Fruit fly (Drosophila melanogaster) whole organism, embryonic: ENCODE results near the gene Arfip.
A peak's percentile ranks its signal among the peaks of the same experiment; 100 is the strongest.

Source experiments
- Antp ChIP-seq: fragments of 200-800 bp; sonication (Bioruptor generic); optimal IDR thresholded peaks from 3 replicates; lab custom pipeline; 2016; ENCODE audit warnings: missing biosample characterization, missing genetic modification characterization
- Awh ChIP-seq: fragments of 200-800 bp; sonication (Bioruptor generic); IDR thresholded peaks from 2 replicates; pipeline ENCODE4, ENCODE4 v1.3.6; 2022; ENCODE audit warnings: missing biosample characterization, missing genetic modification characterization
- B-H1 ChIP-seq: fragments of 200-800 bp; sonication (Bioruptor generic); IDR thresholded peaks from 3 replicates; pipeline ENCODE4 v1.3.6; 2022; ENCODE audit warnings: missing biosample characterization, missing genetic modification characterization
- CG12071 ChIP-seq: fragments of 200-800 bp; sonication (Bioruptor generic); optimal IDR thresholded peaks from 3 replicates; lab custom pipeline; 2018; ENCODE audit warnings: missing biosample characterization, mild to moderate bottlenecking, missing genetic modification characterization
- CG12104 ChIP-seq: fragments of 200-800 bp; sonication (Bioruptor generic); optimal IDR thresholded peaks from 3 replicates; lab custom pipeline; 2016; ENCODE audit warnings: missing biosample characterization, missing genetic modification characterization
- CG12744 ChIP-seq: fragments of 200-800 bp; sonication (Bioruptor generic); optimal IDR thresholded peaks from 2 replicates; lab custom pipeline; 2016; ENCODE audit warnings: missing biosample characterization, missing genetic modification characterization
- CG18599 ChIP-seq: fragments of 200-800 bp; sonication (Bioruptor generic); optimal IDR thresholded peaks from 3 replicates; lab custom pipeline; 2017; ENCODE audit warnings: missing biosample characterization, missing genetic modification characterization, mild to moderate bottlenecking, moderate library complexity, missing genetic modification reagents
- CG2120 ChIP-seq: fragments of 200-800 bp; sonication (Bioruptor generic); optimal IDR thresholded peaks from 3 replicates; lab custom pipeline; 2016; ENCODE audit warnings: missing biosample characterization, missing genetic modification characterization
- CG2202 ChIP-seq: fragments of 200-800 bp; sonication (Bioruptor generic); optimal IDR thresholded peaks from 2 replicates; lab custom pipeline; 2018; ENCODE audit warnings: missing biosample characterization, mild to moderate bottlenecking, missing genetic modification characterization
- CG30403 ChIP-seq: fragments of 200-800 bp; sonication (Bioruptor generic); optimal IDR thresholded peaks from 3 replicates; lab custom pipeline; 2016; ENCODE audit warnings: missing biosample characterization, missing genetic modification characterization
- CG31365 ChIP-seq: fragments of 200-800 bp; sonication (Bioruptor generic); optimal IDR thresholded peaks from 2 replicates; lab custom pipeline; 2018; ENCODE audit warnings: missing biosample characterization, mild to moderate bottlenecking, missing genetic modification characterization
- CG4730 ChIP-seq: fragments of 200-800 bp; sonication (Bioruptor generic); IDR thresholded peaks from 2 replicates; pipeline ENCODE4 v1.3.6; 2022; ENCODE audit warnings: missing biosample characterization, missing genetic modification characterization
- CG4854 ChIP-seq: fragments of 200-800 bp; sonication (Bioruptor generic); optimal IDR thresholded peaks from 2 replicates; lab custom pipeline; 2016; ENCODE audit warnings: missing biosample characterization, missing genetic modification characterization, inconsistent platforms
- CG5180 ChIP-seq: fragments of 200-800 bp; sonication (Bioruptor generic); optimal IDR thresholded peaks from 3 replicates; lab custom pipeline; 2017; ENCODE audit warnings: missing biosample characterization, missing genetic modification characterization, mild to moderate bottlenecking, moderate library complexity, missing genetic modification reagents
- CG5245 ChIP-seq: fragments of 200-800 bp; sonication (Bioruptor generic); optimal IDR thresholded peaks from 3 replicates; lab custom pipeline; 2016; ENCODE audit warnings: missing biosample characterization, missing genetic modification characterization
- CG7786 ChIP-seq: fragments of 200-800 bp; sonication (Bioruptor generic); optimal IDR thresholded peaks from 2 replicates; lab custom pipeline; 2016; ENCODE audit warnings: missing biosample characterization, missing genetic modification characterization
- CG7987 ChIP-seq: fragments of 200-800 bp; sonication (Bioruptor generic); optimal IDR thresholded peaks from 2 replicates; lab custom pipeline; 2018; ENCODE audit warnings: missing biosample characterization, mild to moderate bottlenecking, missing genetic modification characterization, moderate library complexity
- CG8478 ChIP-seq: fragments of >200 bp; optimal IDR thresholded peaks from 2 replicates; lab custom pipeline; 2018
- Chrac-16 ChIP-seq: fragments of 200-800 bp; sonication (Bioruptor generic); optimal IDR thresholded peaks from 3 replicates; lab custom pipeline; 2016; ENCODE audit warnings: missing biosample characterization, missing genetic modification characterization
- Hmr ChIP-seq: fragments of 200-800 bp; sonication (Bioruptor generic); optimal IDR thresholded peaks from 3 replicates; lab custom pipeline; 2017; ENCODE audit warnings: mild to moderate bottlenecking, missing biosample characterization, missing genetic modification reagents, missing genetic modification characterization
- Hr3 ChIP-seq: fragments of 200-800 bp; sonication (Bioruptor generic); optimal IDR thresholded peaks from 3 replicates; lab custom pipeline; 2016; ENCODE audit warnings: missing biosample characterization, missing genetic modification characterization
- Hsf ChIP-seq: fragments of 200-800 bp; sonication (Bioruptor generic); optimal IDR thresholded peaks from 3 replicates; lab custom pipeline; 2016; ENCODE audit warnings: missing biosample characterization, missing genetic modification characterization
- Med ChIP-seq: fragments of 200-800 bp; sonication (Bioruptor generic); peaks from one replicate; lab custom pipeline; 2016; ENCODE audit warnings: missing biosample characterization, missing genetic modification characterization, mild to moderate bottlenecking, inconsistent platforms, moderate library complexity
- Nf-YA ChIP-seq: fragments of 200-800 bp; sonication (Bioruptor generic); IDR thresholded peaks from 2 replicates; pipeline ENCODE4 v1.3.6; 2022; ENCODE audit warnings: missing biosample characterization, missing genetic modification characterization
- Oli ChIP-seq: fragments of 200-800 bp; sonication (Bioruptor generic); optimal IDR thresholded peaks from 2 replicates; lab custom pipeline; 2018; ENCODE audit warnings: missing biosample characterization, mild to moderate bottlenecking, missing genetic modification characterization, moderate library complexity
- Poxn ChIP-seq: fragments of 200-800 bp; sonication (Bioruptor generic); IDR thresholded peaks from 2 replicates; pipeline ENCODE4 v1.3.6; 2022; ENCODE audit warnings: missing biosample characterization, missing genetic modification characterization
- Side ChIP-seq: fragments of 200-800 bp; sonication (Bioruptor generic); optimal IDR thresholded peaks from 2 replicates; lab custom pipeline; 2016; ENCODE audit warnings: missing biosample characterization, missing genetic modification characterization
- Sry-β ChIP-seq: fragments of 200-800 bp; sonication (Bioruptor generic); optimal IDR thresholded peaks from 2 replicates; lab custom pipeline; 2018; ENCODE audit warnings: missing biosample characterization, mild to moderate bottlenecking, missing genetic modification characterization, moderate library complexity
- Usf ChIP-seq: fragments of 200-800 bp; sonication (Bioruptor generic); optimal IDR thresholded peaks from 2 replicates; lab custom pipeline; 2017; ENCODE audit warnings: missing genotype, missing biosample characterization, missing genetic modification characterization
- ac ChIP-seq: fragments of 200-800 bp; sonication (Bioruptor generic); optimal IDR thresholded peaks from 3 replicates; lab custom pipeline; 2017; ENCODE audit warnings: missing biosample characterization, mild to moderate bottlenecking, missing genetic modification characterization
- chn ChIP-seq: fragments of 200-800 bp; sonication (Bioruptor generic); optimal IDR thresholded peaks from 2 replicates; lab custom pipeline; 2016; ENCODE audit warnings: missing biosample characterization, missing genetic modification characterization
- dan ChIP-seq: fragments of 200-800 bp; sonication (Bioruptor generic); IDR thresholded peaks from 2 replicates; pipeline ENCODE4 v1.3.6; 2022; ENCODE audit warnings: missing biosample characterization, missing genetic modification characterization
- danr ChIP-seq: fragments of 200-800 bp; sonication (Bioruptor generic); IDR thresholded peaks from 2 replicates; pipeline ENCODE4 v1.3.6; 2022; ENCODE audit warnings: missing biosample characterization, missing genetic modification characterization
- dpn ChIP-seq, 2 experiments: fragments of 200-800 bp; sonication (Bioruptor generic); optimal IDR thresholded peaks; 3 replicates each; lab custom pipeline; 2016; ENCODE audit warnings: missing biosample characterization in 2 of 2, missing genetic modification characterization in 2 of 2
- ems ChIP-seq: fragments of 200-800 bp; sonication (Bioruptor generic); optimal IDR thresholded peaks from 3 replicates; lab custom pipeline; 2016; ENCODE audit warnings: missing biosample characterization, missing genetic modification characterization
- eve ChIP-seq, 2 experiments: fragments of >200 bp; optimal IDR thresholded peaks; 2 replicates each; lab custom pipeline; 2017; ENCODE audit warnings: missing biosample characterization in 2 of 2, missing genetic modification characterization in 2 of 2
- gsb ChIP-seq: fragments of 200-800 bp; sonication (Bioruptor generic); IDR thresholded peaks from 2 replicates; pipeline ENCODE4 v1.3.6; 2022; ENCODE audit warnings: missing biosample characterization, missing genetic modification characterization
- insv ChIP-seq, 2 experiments: fragments of 200-800 bp; sonication (Bioruptor generic); optimal IDR thresholded peaks; 3 replicates each; lab custom pipeline; 2016 to 2018; ENCODE audit warnings: missing biosample characterization in 2 of 2, missing genetic modification characterization in 2 of 2
- jumu ChIP-seq: fragments of 200-800 bp; sonication (Bioruptor generic); optimal IDR thresholded peaks from 3 replicates; lab custom pipeline; 2016; ENCODE audit warnings: missing biosample characterization, missing genetic modification characterization
- kay ChIP-seq: fragments of 200-800 bp; sonication (Bioruptor generic); optimal IDR thresholded peaks from 2 replicates; lab custom pipeline; 2016; ENCODE audit warnings: missing biosample characterization, missing genetic modification characterization
- lilli ChIP-seq: fragments of 200-800 bp; sonication (Bioruptor generic); optimal IDR thresholded peaks from 3 replicates; lab custom pipeline; 2016; ENCODE audit warnings: missing biosample characterization, missing genetic modification characterization
- nerfin-2 ChIP-seq: fragments of 200-800 bp; sonication (Bioruptor generic); IDR thresholded peaks from 2 replicates; pipeline ENCODE4 v1.3.6; 2022; ENCODE audit warnings: missing biosample characterization, missing genetic modification characterization; ENCODE audit not compliant: partially characterized antibody
- nom ChIP-seq: fragments of 200-800 bp; sonication (Bioruptor generic); optimal IDR thresholded peaks from 2 replicates; lab custom pipeline; 2017; ENCODE audit warnings: missing biosample characterization, missing genetic modification characterization, mild to moderate bottlenecking, moderate library complexity, missing genetic modification reagents
- otp ChIP-seq: fragments of 200-800 bp; sonication (Bioruptor generic); IDR thresholded peaks from 3 replicates; pipeline ENCODE4, ENCODE4 v1.3.6; 2022; ENCODE audit warnings: missing biosample characterization, missing genetic modification characterization
- phol ChIP-seq: fragments of 200-800 bp; sonication (Bioruptor generic); optimal IDR thresholded peaks from 3 replicates; lab custom pipeline; 2018; ENCODE audit warnings: missing biosample characterization, mild to moderate bottlenecking, missing genetic modification characterization, moderate library complexity
- row ChIP-seq: fragments of 200-800 bp; sonication (Bioruptor generic); IDR thresholded peaks from 3 replicates; pipeline ENCODE4 v1.3.6; 2022; ENCODE audit warnings: missing biosample characterization, missing genetic modification characterization
- sd ChIP-seq: fragments of 200-800 bp; sonication (Bioruptor generic); optimal IDR thresholded peaks from 3 replicates; lab custom pipeline; 2018; ENCODE audit warnings: missing biosample characterization, mild to moderate bottlenecking, missing genetic modification characterization, moderate library complexity
- sens-2 ChIP-seq: fragments of 200-800 bp; sonication (Bioruptor generic); IDR thresholded peaks from 2 replicates; pipeline ENCODE4 v1.3.6; 2022; ENCODE audit warnings: missing biosample characterization, missing genetic modification characterization
- so ChIP-seq: fragments of 200-800 bp; sonication (Bioruptor generic); IDR thresholded peaks from 3 replicates; pipeline ENCODE4 v1.3.6; 2022; ENCODE audit warnings: missing biosample characterization, missing genetic modification characterization
- tgo ChIP-seq: fragments of 200-800 bp; sonication (Bioruptor generic); IDR thresholded peaks from 3 replicates; pipeline ENCODE4 v1.3.6; 2022; ENCODE audit warnings: missing biosample characterization, missing genetic modification characterization
- vnd ChIP-seq: fragments of 200-800 bp; sonication (Bioruptor generic); IDR thresholded peaks from 3 replicates; pipeline ENCODE4 v1.3.6; 2022; ENCODE audit warnings: missing biosample characterization, missing genetic modification characterization; ENCODE audit not compliant: partially characterized antibody

Arfip gene

DNA sequence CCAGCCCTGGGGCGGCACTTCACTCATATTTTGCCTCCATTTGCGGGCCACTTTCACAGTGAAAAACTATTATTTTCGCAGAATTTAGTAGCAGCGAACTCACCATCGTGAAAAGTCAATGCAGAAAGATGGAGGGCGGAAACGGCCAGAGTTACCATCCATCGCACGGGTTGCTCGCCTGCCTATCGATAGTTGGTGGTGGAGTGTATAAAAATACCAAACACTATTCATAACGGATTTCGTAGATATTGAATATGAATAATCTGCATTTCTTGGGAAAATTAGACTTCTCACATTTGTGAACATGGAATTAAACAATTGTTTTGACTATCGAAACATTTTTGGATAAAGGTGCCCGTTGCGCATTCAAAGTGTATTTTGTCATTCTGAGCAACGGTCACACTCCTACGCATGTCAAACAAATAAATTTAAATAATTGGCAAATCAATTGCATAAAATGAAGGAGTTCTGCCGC lies 18.6 kb downstream of the Arfip start, which contains the start of the genes RpS25 and CG4820 (continued):
- TF ChIP-seq jumu (GFP tag; lab: Kevin White, UChicago) (peak; percentile 81), sens-2 (GFP tag; lab: Robert Waterston, UW) (peak; percentile 89), CG12071 (GFP tag; lab: Kevin White, UChicago) (peak; percentile 94), B-H1 (GFP tag; lab: Robert Waterston, UW) (peak; percentile 69; the same call in 2 of the 3 replicates), insv (GFP tag; optimal IDR thresholded peaks at IDR 0.05; lab: Kevin White, UChicago) (peak in 1 of 2 experiments; percentile 84), CG7786 (peak; percentile 81), CG8478 (lab: Kevin White, UChicago) (no peak), ac (GFP tag; lab: Kevin White, UChicago) (peak; percentile 82), Hsf (GFP tag; lab: Kevin White, UChicago) (peak; percentile 92), Chrac-16 (GFP tag; lab: Kevin White, UChicago) (peak; percentile 58), lilli (GFP tag; lab: Kevin White, UChicago) (peak; percentile 84), CG5180 (peak; percentile 81), danr (GFP tag; lab: Robert Waterston, UW) (peak; percentile 58; the same call in 1 of the 2 replicates), Poxn (GFP tag; lab: Robert Waterston, UW) (no peak; the same call in 1 of the 2 replicates), so (GFP tag; lab: Robert Waterston, UW) (peak; percentile 85), sd (peak; percentile 57), kay (GFP tag; lab: Kevin White, UChicago) (peak; percentile 24), CG7987 (GFP tag; lab: Kevin White, UChicago) (peak; percentile 98), CG5245 (GFP tag; lab: Kevin White, UChicago) (peak; percentile 85), eve (GFP tag; optimal IDR thresholded peaks at IDR 0.05; lab: Kevin White, UChicago) (no peak), CG4730 (GFP tag; lab: Robert Waterston, UW) (peak; percentile 75), dpn (GFP tag; optimal IDR thresholded peaks at IDR 0.05; lab: Kevin White, UChicago) (peak; percentile 80 to 94), Antp (GFP tag; lab: Kevin White, UChicago) (peak; percentile 76), CG12744 (GFP tag; lab: Kevin White, UChicago) (peak; percentile 82), CG12104 (GFP tag; lab: Kevin White, UChicago) (peak; percentile 93), CG2202 (tag; lab: Kevin White, UChicago) (peak; percentile 85), CG18599 (GFP tag; lab: Kevin White, UChicago) (peak; percentile 90), ems (GFP tag; lab: Kevin White, UChicago) (peak; percentile 79), Awh (GFP tag; lab: Robert Waterston, UW) (peak; percentile 78), Oli (tag; lab: Kevin White, UChicago) (peak; percentile 82), Usf (GFP tag; lab: Kevin White, UChicago) (peak; percentile 80), Side (GFP tag; lab: Kevin White, UChicago) (peak; percentile 94), tgo (peak; percentile 88), vnd (GFP tag; lab: Robert Waterston, UW) (peak; percentile 82), Hr3 (peak; percentile 71), CG4854 (GFP tag; lab: Kevin White, UChicago) (peak; percentile 83), row (GFP tag; lab: Robert Waterston, UW) (peak; percentile 73), Med (peak; percentile 99), otp (peak; percentile 90), Hmr (GFP tag; lab: Kevin White, UChicago) (peak; percentile 97), Nf-YA (GFP tag; lab: Robert Waterston, UW) (peak; percentile 79), chn (GFP tag; lab: Kevin White, UChicago) (peak; percentile 72), CG31365 (tag; lab: Kevin White, UChicago) (peak; percentile 86), Sry-β (peak; percentile 69), nom (GFP tag; lab: Kevin White, UChicago) (peak; percentile 90), gsb (GFP tag; lab: Robert Waterston, UW) (peak; percentile 66), CG30403 (GFP tag; lab: Kevin White, UChicago) (peak; percentile 85), CG2120 (peak; percentile 78), phol (peak; percentile 100), dan (GFP tag; lab: Robert Waterston, UW) (no peak), nerfin-2 (peak; percentile 72)
